Fruit fly (Drosophila melanogaster) whole organism, pupa: ENCODE results near the gene daw.

Source experiments
- CG10348 ChIP-seq: fragments of 200-800 bp; sonication (Bioruptor generic); IDR thresholded peaks from 2 replicates; pipeline ENCODE4 v1.3.6; 2022; ENCODE audit warnings: missing biosample characterization, missing genetic modification characterization
- CG12605 ChIP-seq: fragments of 200-800 bp; sonication (Bioruptor generic); IDR thresholded peaks from 2 replicates; pipeline ENCODE4 v1.3.6; 2022; ENCODE audit warnings: missing biosample characterization, missing genetic modification characterization
- CG13204 ChIP-seq: fragments of 200-800 bp; sonication (Bioruptor generic); optimal IDR thresholded peaks from 2 replicates; lab custom pipeline; 2018; ENCODE audit warnings: missing biosample characterization, mild to moderate bottlenecking, missing genetic modification characterization, moderate library complexity
- CG14655 ChIP-seq: fragments of 200-800 bp; sonication (Bioruptor generic); optimal IDR thresholded peaks from 3 replicates; lab custom pipeline; 2017; ENCODE audit warnings: mild to moderate bottlenecking, missing biosample characterization, missing genetic modification reagents, missing genetic modification characterization
- CG15710 ChIP-seq: fragments of 200-800 bp; sonication (Bioruptor generic); optimal IDR thresholded peaks from 2 replicates; lab custom pipeline; 2018; ENCODE audit warnings: missing biosample characterization, mild to moderate bottlenecking, missing genetic modification characterization, moderate library complexity
- CG17806 ChIP-seq: fragments of 200-800 bp; sonication (Bioruptor generic); optimal IDR thresholded peaks from 2 replicates; lab custom pipeline; 2018; ENCODE audit warnings: missing biosample characterization, mild to moderate bottlenecking, missing genetic modification characterization, moderate library complexity
- CG32121 ChIP-seq: fragments of 200-800 bp; sonication (Bioruptor generic); IDR thresholded peaks from 2 replicates; pipeline ENCODE4 v1.3.6; 2022; ENCODE audit warnings: missing biosample characterization, missing genetic modification characterization
- CG34367 ChIP-seq: fragments of 200-800 bp; sonication (Bioruptor generic); optimal IDR thresholded peaks from 2 replicates; lab custom pipeline; 2018; ENCODE audit warnings: missing biosample characterization, mild to moderate bottlenecking, missing genetic modification characterization
- CG4496 ChIP-seq: fragments of 200-800 bp; sonication (Bioruptor generic); IDR thresholded peaks from 3 replicates; pipeline ENCODE4 v1.3.6; 2022; ENCODE audit warnings: missing biosample characterization, missing genetic modification characterization
- CG8159 ChIP-seq: fragments of 200-800 bp; sonication (Bioruptor generic); optimal IDR thresholded peaks from 3 replicates; lab custom pipeline; 2018; ENCODE audit warnings: missing biosample characterization, mild to moderate bottlenecking, missing genetic modification characterization, moderate library complexity
- CG8301 ChIP-seq: fragments of 200-800 bp; sonication (Bioruptor generic); optimal IDR thresholded peaks from 2 replicates; lab custom pipeline; 2018; ENCODE audit warnings: missing biosample characterization, mild to moderate bottlenecking, missing genetic modification characterization
- CG9948 ChIP-seq: fragments of 200-800 bp; sonication (Bioruptor generic); optimal IDR thresholded peaks from 2 replicates; lab custom pipeline; 2018; ENCODE audit warnings: missing biosample characterization, mild to moderate bottlenecking, missing genetic modification characterization, moderate library complexity
- D1 ChIP-seq: fragments of 200-800 bp; sonication (Bioruptor generic); optimal IDR thresholded peaks from 2 replicates; lab custom pipeline; 2018; ENCODE audit warnings: missing biosample characterization, mild to moderate bottlenecking, missing genetic modification characterization, moderate library complexity
- EcR ChIP-seq: fragments of 200-800 bp; sonication (Bioruptor generic); optimal IDR thresholded peaks from 3 replicates; lab custom pipeline; 2019; ENCODE audit warnings: missing biosample characterization, missing genetic modification characterization, mild to moderate bottlenecking, moderate library complexity, missing genetic modification reagents
- Ets98B ChIP-seq: fragments of 200-800 bp; sonication (Bioruptor generic); IDR thresholded peaks from 2 replicates; pipeline ENCODE4 v1.3.6; 2022; ENCODE audit warnings: missing biosample characterization, missing genetic modification characterization
- Pif1A ChIP-seq: fragments of 200-800 bp; sonication (Bioruptor generic); optimal IDR thresholded peaks from 3 replicates; lab custom pipeline; 2016; ENCODE audit warnings: missing biosample characterization, missing genetic modification characterization
- Pif1B ChIP-seq: fragments of 200-800 bp; sonication (Bioruptor generic); optimal IDR thresholded peaks from 3 replicates; lab custom pipeline; 2016; ENCODE audit warnings: missing biosample characterization, missing genetic modification characterization
- Snoo ChIP-seq: fragments of 200-800 bp; sonication (Bioruptor generic); optimal IDR thresholded peaks from 3 replicates; lab custom pipeline; 2017; ENCODE audit warnings: missing biosample characterization, mild to moderate bottlenecking, missing genetic modification characterization, inconsistent platforms
- fd96Ca ChIP-seq: fragments of 200-800 bp; sonication (Bioruptor generic); IDR thresholded peaks from 3 replicates; pipeline ENCODE4 v1.3.6; 2022; ENCODE audit warnings: missing biosample characterization, missing genetic modification characterization
- gl ChIP-seq: fragments of 200-800 bp; sonication (Bioruptor generic); optimal IDR thresholded peaks from 2 replicates; lab custom pipeline; 2018; ENCODE audit warnings: missing biosample characterization, mild to moderate bottlenecking, missing genetic modification characterization
- rn ChIP-seq: fragments of 200-800 bp; sonication (Bioruptor generic); IDR thresholded peaks from 2 replicates; pipeline ENCODE4 v1.3.6; 2022; ENCODE audit warnings: missing biosample characterization, missing genetic modification characterization

Gene daw

dm6 chr2L:2804634-2805311 is at the start of gene daw:
Gene daw (plus strand): TSS chr2L:2805261.
- peak; percentile 10 for TF ChIP-seq CG17806 (tag; lab: Kevin White, UChicago)
- TF ChIP-seq CG12605 (GFP tag; lab: Robert Waterston, UW): peak; percentile 61
- TF ChIP-seq CG34367 (tag; lab: Kevin White, UChicago): peak; percentile 41
- peak; percentile 49 for TF ChIP-seq Snoo (tag; lab: Kevin White, UChicago)
- no peak for TF ChIP-seq rn (GFP tag; lab: Robert Waterston, UW)
- TF ChIP-seq CG10348 (GFP tag; lab: Robert Waterston, UW): no peak
- no peak for TF ChIP-seq D1 (tag; lab: Kevin White, UChicago)
- peak; percentile 85 for TF ChIP-seq CG4496 (GFP tag; lab: Robert Waterston, UW)
- no peak for TF ChIP-seq CG9948 (tag; lab: Kevin White, UChicago)
- peak; percentile 79 for TF ChIP-seq Pif1B (GFP tag; lab: Kevin White, UChicago)
- TF ChIP-seq CG32121 (GFP tag; lab: Robert Waterston, UW): 0 out of 2 replicates have a peak, but pooled peaks have one; percentile 26
- peak; percentile 27 for TF ChIP-seq CG8159
- TF ChIP-seq CG8301 (tag; lab: Kevin White, UChicago): peak; percentile 42
- TF ChIP-seq CG14655: peak; percentile 55
- no peak for TF ChIP-seq CG15710 (tag; lab: Kevin White, UChicago)
- TF ChIP-seq Ets98B (GFP tag; lab: Robert Waterston, UW): peak; percentile 72
- TF ChIP-seq fd96Ca: no peak
- peak; percentile 88 for TF ChIP-seq gl (tag; lab: Kevin White, UChicago)
- peak; percentile 27 for TF ChIP-seq EcR (GFP tag; lab: Kevin White, UChicago)
- peak; percentile 99 for TF ChIP-seq CG13204 (GFP tag; lab: Kevin White, UChicago)
- peak; percentile 77 for TF ChIP-seq Pif1A (GFP tag; lab: Kevin White, UChicago)

DNA sequence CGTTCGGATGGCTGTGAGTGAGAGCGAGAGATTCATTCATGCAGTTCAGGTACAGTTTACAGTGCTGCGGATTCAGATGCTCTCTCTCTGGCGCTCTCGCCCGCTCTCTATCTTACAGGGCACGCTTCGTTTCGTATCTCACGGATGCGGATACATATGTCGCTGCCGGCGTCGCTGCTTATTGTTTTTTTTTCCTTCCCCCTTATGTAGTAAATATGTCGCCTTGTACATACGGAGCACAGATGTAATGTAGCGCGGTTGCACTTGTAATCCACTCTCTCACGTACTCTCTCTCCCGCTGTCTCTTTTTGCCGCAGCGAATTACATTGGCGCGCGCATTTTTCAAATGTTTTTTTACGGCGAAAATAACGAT is 49.8 kb upstream of the daw start:
- no peak for TF ChIP-seq D1 (tag; lab: Kevin White, UChicago)
- TF ChIP-seq CG17806 (tag; lab: Kevin White, UChicago): no peak
- TF ChIP-seq CG34367 (tag; lab: Kevin White, UChicago): no peak
- TF ChIP-seq Pif1A (GFP tag; lab: Kevin White, UChicago): peak; percentile 59
- peak; percentile 61 for TF ChIP-seq gl (tag; lab: Kevin White, UChicago)
- no peak for TF ChIP-seq CG13204 (GFP tag; lab: Kevin White, UChicago)
- TF ChIP-seq EcR (GFP tag; lab: Kevin White, UChicago): peak; percentile 72
- no peak for TF ChIP-seq CG8301 (tag; lab: Kevin White, UChicago)
- TF ChIP-seq Pif1B (GFP tag; lab: Kevin White, UChicago): peak; percentile 72
- no peak for TF ChIP-seq CG12605 (GFP tag; lab: Robert Waterston, UW)
- TF ChIP-seq CG8159: no peak
- no peak for TF ChIP-seq CG4496 (GFP tag; lab: Robert Waterston, UW)
- TF ChIP-seq, all 21 proteins: peak for 4

- no peak for TF ChIP-seq CG8301 (tag; lab: Kevin White, UChicago)
- TF ChIP-seq Ets98B (GFP tag; lab: Robert Waterston, UW): no peak
- TF ChIP-seq CG12605 (GFP tag; lab: Robert Waterston, UW): no peak
- no peak for TF ChIP-seq CG13204 (GFP tag; lab: Kevin White, UChicago)
- no peak for TF ChIP-seq CG32121 (GFP tag; lab: Robert Waterston, UW)
- TF ChIP-seq CG4496 (GFP tag; lab: Robert Waterston, UW): no peak
- no peak for TF ChIP-seq CG17806 (tag; lab: Kevin White, UChicago)
- no peak for TF ChIP-seq Pif1B (GFP tag; lab: Kevin White, UChicago)
Measured at dm6 chr2L:2757930-2758556, 47.0 kb upstream of the daw start.

DNA sequence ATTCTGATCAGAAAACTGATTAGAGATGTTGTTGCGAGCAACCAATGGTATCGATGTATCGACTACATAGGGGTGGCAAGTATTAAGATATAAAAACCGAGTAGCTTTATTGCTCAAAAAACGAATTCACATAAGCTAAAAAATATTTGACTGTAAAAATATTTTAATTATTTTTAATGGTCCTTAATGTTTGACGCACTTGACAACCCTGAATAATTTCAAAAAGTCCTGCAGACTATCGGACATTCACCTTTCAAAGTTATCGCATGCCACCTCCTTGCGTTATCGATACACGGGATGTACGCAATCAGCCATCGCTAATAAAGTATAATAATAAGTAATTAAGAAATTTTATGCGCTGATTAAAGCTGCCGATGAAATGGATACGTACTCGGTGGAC is 45.4 kb upstream of the daw start, which contains the start of the genes HemK2, Snapin and Tnpo-SR:
Gene HemK2 (minus strand): TSS at position 24 of the 400 bp plus-strand sequence.
Gene Snapin (minus strand): TSS at position 24 of the 400 bp plus-strand sequence.
Gene Tnpo-SR (plus strand): TSS at position 271 of the 400 bp plus-strand sequence.
- TF ChIP-seq CG10348 (GFP tag; lab: Robert Waterston, UW): peak; percentile 64
- TF ChIP-seq CG34367 (tag; lab: Kevin White, UChicago): peak; percentile 81
- peak; percentile 87 for TF ChIP-seq CG17806 (tag; lab: Kevin White, UChicago)
- TF ChIP-seq CG4496 (GFP tag; lab: Robert Waterston, UW): peak; percentile 96
- peak; percentile 27 for TF ChIP-seq gl (tag; lab: Kevin White, UChicago)
- peak; percentile 86 for TF ChIP-seq Pif1A (GFP tag; lab: Kevin White, UChicago)
- peak; percentile 89 for TF ChIP-seq Ets98B (GFP tag; lab: Robert Waterston, UW)
- TF ChIP-seq fd96Ca: peak; percentile 91
- TF ChIP-seq Pif1B (GFP tag; lab: Kevin White, UChicago): peak; percentile 86
- TF ChIP-seq CG12605 (GFP tag; lab: Robert Waterston, UW): peak; percentile 68
- no peak for TF ChIP-seq CG13204 (GFP tag; lab: Kevin White, UChicago)
- peak; percentile 87 for TF ChIP-seq CG8159
- peak; percentile 89 for TF ChIP-seq Snoo (tag; lab: Kevin White, UChicago)
- peak; percentile 100 for TF ChIP-seq EcR (GFP tag; lab: Kevin White, UChicago)
- peak; percentile 89 for TF ChIP-seq CG15710 (tag; lab: Kevin White, UChicago)
- peak; percentile 88 for TF ChIP-seq rn (GFP tag; lab: Robert Waterston, UW)
- TF ChIP-seq CG32121 (GFP tag; lab: Robert Waterston, UW): peak; percentile 87
- no peak for TF ChIP-seq CG14655
- TF ChIP-seq D1 (tag; lab: Kevin White, UChicago): no peak
- TF ChIP-seq CG8301 (tag; lab: Kevin White, UChicago): peak; percentile 78
- TF ChIP-seq CG9948 (tag; lab: Kevin White, UChicago): peak; percentile 81
- TF ChIP-seq, all 21 proteins: peak for 18
